Worm (Caenorhabditis elegans): ENCODE results near the gene K11G12.6.

Gene K11G12.6

ce11 chrX:6692896-6693295 lies 36.6 kb downstream of the K11G12.6 start:
- TF ChIP-seq unc-55 (GFP tag; optimal IDR thresholded peaks at IDR 0.05) = no peak
- no peak for TF ChIP-seq fos-1 (tag; optimal IDR thresholded peaks at IDR 0.05)
- TF ChIP-seq zag-1 (tag; optimal IDR thresholded peaks at IDR 0.05) = no peak
- no peak for TF ChIP-seq sem-4 (tag; optimal IDR thresholded peaks at IDR 0.05)

ce11 chrX:6691653-6692052 lies 37.8 kb downstream of the K11G12.6 start:
- TF ChIP-seq nhr-129 (tag; optimal IDR thresholded peaks at IDR 0.05) (no peak), egl-27 (tag; optimal IDR thresholded peaks at IDR 0.05) (no peak), unc-62 (GFP tag; optimal IDR thresholded peaks at IDR 0.05) (no peak), mdl-1 (tag; optimal IDR thresholded peaks at IDR 0.05) (no peak), Y55F3AM.14 (GFP tag; optimal IDR thresholded peaks at IDR 0.05) (no peak), elt-1 (tag; optimal IDR thresholded peaks at IDR 0.05) (no peak), nhr-6 (tag; optimal IDR thresholded peaks at IDR 0.05) (no peak), ztf-4 (tag; optimal IDR thresholded peaks at IDR 0.05) (no peak), nhr-21 (tag; optimal IDR thresholded peaks at IDR 0.05) (no peak), nhr-23 (tag; optimal IDR thresholded peaks at IDR 0.05) (no peak), nhr-10 (tag; optimal IDR thresholded peaks at IDR 0.05) (no peak), sem-4 (tag; optimal IDR thresholded peaks at IDR 0.05) (no peak), nhr-77 (tag; optimal IDR thresholded peaks at IDR 0.05) (no peak), dmd-4 (tag; optimal IDR thresholded peaks at IDR 0.05) (no peak), ztf-11 (tag; optimal IDR thresholded peaks at IDR 0.05) (no peak), R02D3.7 (tag; optimal IDR thresholded peaks at IDR 0.05) (no peak), nhr-12 (tag; optimal IDR thresholded peaks at IDR 0.05) (no peak), snpc-4 (tag; optimal IDR thresholded peaks at IDR 0.05) (no peak)

- TF ChIP-seq egl-27 (tag; optimal IDR thresholded peaks at IDR 0.05) (no peak), peb-1 (tag; optimal IDR thresholded peaks at IDR 0.05) (no peak), unc-55 (GFP tag; optimal IDR thresholded peaks at IDR 0.05) (peak; percentile 27), mab-5 (tag; optimal IDR thresholded peaks at IDR 0.05) (peak; percentile 10)
These were observed 39.5 kb downstream of the K11G12.6 start, which contains the start of gene F38B6.6 for ce11 chrX:6689985-6690384. Gene F38B6.6 (minus strand): TSS chrX:6690085.

- no peak for TF ChIP-seq sma-3 (GFP tag; optimal IDR thresholded peaks at IDR 0.05)
- TF ChIP-seq fos-1 (tag; optimal IDR thresholded peaks at IDR 0.05) = no peak
- no peak for TF ChIP-seq nhr-129 (tag; optimal IDR thresholded peaks at IDR 0.05)
- no peak for TF ChIP-seq F13H6.1 (tag; optimal IDR thresholded peaks at IDR 0.05)
- no peak for TF ChIP-seq ama-1 (optimal IDR thresholded peaks at IDR 0.05)
- no peak for TF ChIP-seq dmd-4 (tag; optimal IDR thresholded peaks at IDR 0.05)
- peak; percentile 33 for TF ChIP-seq nhr-23 (tag; optimal IDR thresholded peaks at IDR 0.05)
- no peak for TF ChIP-seq blmp-1 (tag; optimal IDR thresholded peaks at IDR 0.05; ENCODE audit: insufficient read depth)
- peak; percentile 50 for TF ChIP-seq mab-5 (tag; optimal IDR thresholded peaks at IDR 0.05)
- TF ChIP-seq mbf-1 (tag; optimal IDR thresholded peaks at IDR 0.05) = no peak
- TF ChIP-seq R02D3.7 (tag; optimal IDR thresholded peaks at IDR 0.05) = no peak
- no peak for TF ChIP-seq nhr-10 (tag; optimal IDR thresholded peaks at IDR 0.05)
- no peak for TF ChIP-seq nhr-237 (tag; optimal IDR thresholded peaks at IDR 0.05)
- TF ChIP-seq sem-4 (tag; optimal IDR thresholded peaks at IDR 0.05) = no peak
- TF ChIP-seq sma-9 (GFP tag; optimal IDR thresholded peaks at IDR 0.05) = peak; percentile 6
- TF ChIP-seq sma-9 (tag; optimal IDR thresholded peaks at IDR 0.05) = no peak
- no peak for TF ChIP-seq lin-11 (tag; optimal IDR thresholded peaks at IDR 0.05)
- peak; percentile 19 for TF ChIP-seq zag-1 (tag; optimal IDR thresholded peaks at IDR 0.05)
- no peak for TF ChIP-seq gmeb-1 (tag; optimal IDR thresholded peaks at IDR 0.05)
These were observed 40.4 kb downstream of the K11G12.6 start for ce11 chrX:6688953-6689562.

- TF ChIP-seq C34F6.9 (tag; optimal IDR thresholded peaks at IDR 0.05) (no peak), mdl-1 (tag; optimal IDR thresholded peaks at IDR 0.05) (no peak), crh-2 (tag; optimal IDR thresholded peaks at IDR 0.05) (no peak), ztf-11 (tag; optimal IDR thresholded peaks at IDR 0.05) (no peak)
These were observed 41.7 kb downstream of the K11G12.6 start for ce11 chrX:6687756-6688155.
